Fruit fly (Drosophila melanogaster) whole organism, embryonic: Measurements from ENCODE around the gene lok.
A peak's percentile ranks its signal among the peaks of the same experiment; 100 is the strongest.

ENCODE experiments used
- ATbp ChIP-seq: fragments of 200-800 bp; sonication (Bioruptor generic); optimal IDR thresholded peaks from 2 replicates; lab custom pipeline; 2017; ENCODE audit warnings: missing biosample characterization, mild to moderate bottlenecking, missing genetic modification characterization, missing genetic modification reagents
- Bdp1 ChIP-seq: fragments of 200-800 bp; sonication (Bioruptor generic); optimal IDR thresholded peaks from 3 replicates; lab custom pipeline; 2016; ENCODE audit warnings: missing biosample characterization, missing genetic modification characterization
- CG12104 ChIP-seq: fragments of 200-800 bp; sonication (Bioruptor generic); optimal IDR thresholded peaks from 3 replicates; lab custom pipeline; 2016; ENCODE audit warnings: missing biosample characterization, missing genetic modification characterization
- CG1529 ChIP-seq: fragments of 200-800 bp; sonication (Bioruptor generic); optimal IDR thresholded peaks from 3 replicates; lab custom pipeline; 2018; ENCODE audit warnings: missing biosample characterization, missing genetic modification characterization
- CG15601 ChIP-seq: fragments of 200-800 bp; sonication (Bioruptor generic); optimal IDR thresholded peaks from 3 replicates; lab custom pipeline; 2019; ENCODE audit warnings: missing biosample characterization, mild to moderate bottlenecking, missing genetic modification characterization, moderate library complexity
- CG1647 ChIP-seq: fragments of 200-800 bp; sonication (Bioruptor generic); optimal IDR thresholded peaks from 3 replicates; lab custom pipeline; 2016; ENCODE audit warnings: missing biosample characterization, missing genetic modification characterization
- CG16815 ChIP-seq: fragments of 200-800 bp; sonication (Bioruptor generic); optimal IDR thresholded peaks from 3 replicates; lab custom pipeline; 2017; ENCODE audit warnings: missing biosample characterization, mild to moderate bottlenecking, missing genetic modification characterization
- CG17385 ChIP-seq: fragments of 200-800 bp; sonication (Bioruptor generic); optimal IDR thresholded peaks from 3 replicates; lab custom pipeline; 2018; ENCODE audit warnings: missing biosample characterization, mild to moderate bottlenecking, missing genetic modification characterization
- CG17612 ChIP-seq: fragments of 200-800 bp; sonication (Bioruptor generic); IDR thresholded peaks from 2 replicates; pipeline ENCODE4 v1.3.6; 2022; ENCODE audit warnings: missing biosample characterization, missing genetic modification characterization
- CG18599 ChIP-seq: fragments of 200-800 bp; sonication (Bioruptor generic); optimal IDR thresholded peaks from 3 replicates; lab custom pipeline; 2017; ENCODE audit warnings: missing biosample characterization, missing genetic modification characterization, mild to moderate bottlenecking, moderate library complexity, missing genetic modification reagents
- CG2889 ChIP-seq: fragments of 200-800 bp; sonication (Bioruptor generic); IDR thresholded peaks from 3 replicates; pipeline ENCODE4 v1.3.6; 2022; ENCODE audit warnings: missing biosample characterization, missing genetic modification characterization
- CG31441 ChIP-seq: fragments of 200-800 bp; sonication (Bioruptor generic); IDR thresholded peaks from 2 replicates; pipeline ENCODE4 v1.3.6; 2022; ENCODE audit warnings: missing biosample characterization, missing genetic modification characterization
- CG34422 ChIP-seq: fragments of 200-800 bp; sonication (Bioruptor generic); IDR thresholded peaks from 3 replicates; pipeline ENCODE4 v1.3.6; 2022; ENCODE audit warnings: missing biosample characterization, missing genetic modification characterization
- CG7839 ChIP-seq: fragments of 200-800 bp; sonication (Bioruptor generic); optimal IDR thresholded peaks from 3 replicates; lab custom pipeline; 2018; ENCODE audit warnings: missing biosample characterization, mild to moderate bottlenecking, missing genetic modification characterization, moderate library complexity
- CG7928 ChIP-seq: fragments of 200-800 bp; sonication (Bioruptor generic); optimal IDR thresholded peaks from 2 replicates; lab custom pipeline; 2017; ENCODE audit warnings: missing biosample characterization, mild to moderate bottlenecking, missing genetic modification characterization
- CG9932 ChIP-seq: fragments of 200-800 bp; sonication (Bioruptor generic); IDR thresholded peaks from 2 replicates; pipeline ENCODE4 v1.3.6; 2022; ENCODE audit warnings: missing biosample characterization, missing genetic modification characterization
- D19B ChIP-seq: fragments of 200-800 bp; sonication (Bioruptor generic); optimal IDR thresholded peaks from 2 replicates; lab custom pipeline; 2017; ENCODE audit warnings: missing biosample characterization, mild to moderate bottlenecking, missing genetic modification characterization
- Ets65A ChIP-seq: fragments of 200-800 bp; sonication (Bioruptor generic); peaks from one replicate; lab custom pipeline; 2016; ENCODE audit warnings: missing biosample characterization, missing genetic modification characterization
- HLH3B ChIP-seq: fragments of 200-800 bp; sonication (Bioruptor generic); IDR thresholded peaks from 2 replicates; pipeline ENCODE4 v1.3.6; 2022; ENCODE audit warnings: missing biosample characterization, missing genetic modification characterization
- Hr39 ChIP-seq: fragments of >200 bp; optimal IDR thresholded peaks from 2 replicates; lab custom pipeline; 2017
- Hsf ChIP-seq: fragments of 200-800 bp; sonication (Bioruptor generic); optimal IDR thresholded peaks from 3 replicates; lab custom pipeline; 2016; ENCODE audit warnings: missing biosample characterization, missing genetic modification characterization
- Lpt ChIP-seq: fragments of >200 bp; optimal IDR thresholded peaks from 2 replicates; lab custom pipeline; 2018; ENCODE audit warnings: missing biosample characterization, missing genetic modification characterization
- Max ChIP-seq: fragments of 200-800 bp; sonication (Bioruptor generic); optimal IDR thresholded peaks from 2 replicates; lab custom pipeline; 2016; ENCODE audit warnings: missing biosample characterization, mild to moderate bottlenecking, missing genetic modification characterization
- Side ChIP-seq: fragments of 200-800 bp; sonication (Bioruptor generic); optimal IDR thresholded peaks from 2 replicates; lab custom pipeline; 2016; ENCODE audit warnings: missing biosample characterization, missing genetic modification characterization
- Sry-δ ChIP-seq: fragments of 200-800 bp; sonication (Bioruptor generic); optimal IDR thresholded peaks from 2 replicates; lab custom pipeline; 2016; ENCODE audit warnings: missing biosample characterization, missing genetic modification characterization
- aop ChIP-seq: fragments of 200-800 bp; sonication (Bioruptor generic); IDR thresholded peaks from 2 replicates; pipeline ENCODE4 v1.3.6; 2022; ENCODE audit warnings: missing biosample characterization, missing genetic modification characterization
- cato ChIP-seq: fragments of 200-800 bp; sonication (Bioruptor generic); optimal IDR thresholded peaks from 2 replicates; lab custom pipeline; 2016; ENCODE audit warnings: missing biosample characterization, missing genetic modification characterization, borderline replicate concordance
- chif ChIP-seq, 2 experiments: fragments of 200-800 bp; sonication (Bioruptor generic); optimal IDR thresholded peaks; 3 replicates each; lab custom pipeline; 2016; ENCODE audit warnings: missing biosample characterization in 2 of 2, missing genetic modification characterization in 2 of 2
- chn ChIP-seq: fragments of 200-800 bp; sonication (Bioruptor generic); optimal IDR thresholded peaks from 2 replicates; lab custom pipeline; 2016; ENCODE audit warnings: missing biosample characterization, missing genetic modification characterization
- eve ChIP-seq, 2 experiments: fragments of >200 bp; optimal IDR thresholded peaks; 2 replicates each; lab custom pipeline; 2017; ENCODE audit warnings: missing biosample characterization in 2 of 2, missing genetic modification characterization in 2 of 2
- exex ChIP-seq: fragments of 200-800 bp; sonication (Bioruptor generic); optimal IDR thresholded peaks from 4 replicates; lab custom pipeline; 2018; ENCODE audit warnings: missing biosample characterization, mild to moderate bottlenecking, missing genetic modification characterization, moderate library complexity
- fd3F ChIP-seq: fragments of 200-800 bp; sonication (Bioruptor generic); optimal IDR thresholded peaks from 2 replicates; lab custom pipeline; 2018; ENCODE audit warnings: missing biosample characterization, mild to moderate bottlenecking, missing genetic modification characterization, moderate library complexity
- ftz-f1 ChIP-seq: fragments of 200-800 bp; sonication (Bioruptor generic); optimal IDR thresholded peaks from 2 replicates; lab custom pipeline; 2016; ENCODE audit warnings: missing biosample characterization, missing genetic modification characterization
- grau ChIP-seq: fragments of 200-800 bp; optimal IDR thresholded peaks from 3 replicates; lab custom pipeline; 2019; ENCODE audit warnings: missing biosample characterization, mild to moderate bottlenecking, missing genetic modification characterization, moderate library complexity
- grn ChIP-seq: fragments of 200-800 bp; sonication (Bioruptor generic); optimal IDR thresholded peaks from 3 replicates; lab custom pipeline; 2017; ENCODE audit warnings: missing biosample characterization, missing genetic modification characterization
- gsb ChIP-seq: fragments of 200-800 bp; sonication (Bioruptor generic); IDR thresholded peaks from 2 replicates; pipeline ENCODE4 v1.3.6; 2022; ENCODE audit warnings: missing biosample characterization, missing genetic modification characterization
- ind ChIP-seq: fragments of 200-800 bp; sonication (Bioruptor generic); optimal IDR thresholded peaks from 3 replicates; lab custom pipeline; 2016; ENCODE audit warnings: missing biosample characterization, missing genetic modification characterization
- insv ChIP-seq, 2 experiments: fragments of 200-800 bp; sonication (Bioruptor generic); optimal IDR thresholded peaks; 3 replicates each; lab custom pipeline; 2016 to 2018; ENCODE audit warnings: missing biosample characterization in 2 of 2, missing genetic modification characterization in 2 of 2
- inv ChIP-seq: fragments of 200-800 bp; sonication (Bioruptor generic); IDR thresholded peaks from 2 replicates; pipeline ENCODE4 v1.3.6; 2022; ENCODE audit warnings: missing biosample characterization, missing genetic modification characterization; ENCODE audit not compliant: partially characterized antibody
- lov ChIP-seq, 2 experiments: fragments of 200-800 bp in 1 of 2; fragments of >200 bp in 1 of 2; sonication (Bioruptor generic) in 1 of 2; IDR thresholded peaks in 1 of 2; optimal IDR thresholded peaks in 1 of 2; 2 replicates in 1 of 2; 3 replicates in 1 of 2; pipeline versions ENCODE4 v1.3.6 to Lab custom; 2017 to 2022; ENCODE audit warnings: missing biosample characterization in 1 of 2, missing genetic modification characterization in 1 of 2
- ranshi ChIP-seq: fragments of 200-800 bp; sonication (Bioruptor generic); IDR thresholded peaks from 2 replicates; pipeline ENCODE4 v1.3.6; 2022; ENCODE audit warnings: missing biosample characterization, missing genetic modification characterization
- row ChIP-seq: fragments of 200-800 bp; sonication (Bioruptor generic); IDR thresholded peaks from 3 replicates; pipeline ENCODE4 v1.3.6; 2022; ENCODE audit warnings: missing biosample characterization, missing genetic modification characterization
- salm ChIP-seq: fragments of 200-800 bp; sonication (Bioruptor generic); optimal IDR thresholded peaks from 2 replicates; lab custom pipeline; 2018; ENCODE audit warnings: missing biosample characterization, mild to moderate bottlenecking, missing genetic modification characterization
- sens ChIP-seq: fragments of 200-800 bp; sonication (Bioruptor generic); peaks from one replicate; lab custom pipeline; 2016; ENCODE audit warnings: missing biosample characterization, missing genetic modification characterization
- sim ChIP-seq: fragments of 200-800 bp; sonication (Bioruptor generic); IDR thresholded peaks from 2 replicates; pipeline ENCODE4 v1.3.6; 2022; ENCODE audit warnings: missing biosample characterization, missing genetic modification characterization
- slbo ChIP-seq: fragments of 200-800 bp; sonication (Bioruptor generic); IDR thresholded peaks from 2 replicates; pipeline ENCODE4 v1.3.6; 2022; ENCODE audit warnings: missing biosample characterization, missing genetic modification characterization
- slou ChIP-seq: fragments of 200-800 bp; sonication (Bioruptor generic); optimal IDR thresholded peaks from 3 replicates; lab custom pipeline; 2016; ENCODE audit warnings: missing biosample characterization, missing genetic modification characterization
- zen ChIP-seq: fragments of 200-800 bp; sonication (Bioruptor generic); optimal IDR thresholded peaks from 3 replicates; lab custom pipeline; 2018; ENCODE audit warnings: missing biosample characterization, mild to moderate bottlenecking, missing genetic modification characterization, moderate library complexity
- zen2 ChIP-seq: fragments of 200-800 bp; sonication (Bioruptor generic); IDR thresholded peaks from 3 replicates; pipeline ENCODE4 v1.3.6; 2022; ENCODE audit warnings: missing biosample characterization, missing genetic modification characterization; ENCODE audit not compliant: partially characterized antibody

The lok gene

dm6 chr2L:20025711-20026110, 35.5 kb upstream of the lok start, which contains the start of gene AANATL3:
AANATL3 (minus strand) TSS chr2L:20025811.
- TF ChIP-seq slbo (no peak), chn (GFP tag; lab: Kevin White, UChicago) (no peak), grn (no peak), ftz-f1 (GFP tag; lab: Kevin White, UChicago) (no peak), CG9932 (GFP tag; lab: Robert Waterston, UW) (no peak), CG7839 (tag; lab: Kevin White, UChicago) (no peak), CG31441 (GFP tag; lab: Robert Waterston, UW) (no peak), eve (GFP tag; optimal IDR thresholded peaks at IDR 0.05; lab: Kevin White, UChicago) (no peak), CG1529 (GFP tag; lab: Kevin White, UChicago) (no peak), salm (no peak), cato (no peak), insv (GFP tag; optimal IDR thresholded peaks at IDR 0.05; lab: Kevin White, UChicago) (no peak), CG15601 (no peak), ind (GFP tag; lab: Kevin White, UChicago) (no peak), CG18599 (no peak)

dm6 chr2L:20026351-20026849, 34.8 kb upstream of the lok start:
- TF ChIP-seq Ets65A (GFP tag; lab: Kevin White, UChicago) (peak; percentile 67), CG1647 (no peak), Hr39 (lab: Kevin White, UChicago) (no peak), Max (GFP tag; lab: Kevin White, UChicago) (no peak), Side (GFP tag; lab: Kevin White, UChicago) (no peak), sens (GFP tag; lab: Kevin White, UChicago) (peak; percentile 44), exex (peak; percentile 51), HLH3B (GFP tag; lab: Robert Waterston, UW) (no peak), grau (tag; lab: Kevin White, UChicago) (no peak), CG17385 (GFP tag; lab: Kevin White, UChicago) (no peak), CG31441 (GFP tag; lab: Robert Waterston, UW) (no peak), zen2 (GFP tag; lab: Robert Waterston, UW) (no peak), Hsf (GFP tag; lab: Kevin White, UChicago) (no peak), Lpt (GFP tag; lab: Kevin White, UChicago) (no peak), D19B (peak; percentile 86), ATbp (GFP tag; lab: Kevin White, UChicago) (no peak), aop (GFP tag; lab: Robert Waterston, UW) (no peak), CG12104 (no peak), CG16815 (GFP tag; lab: Kevin White, UChicago) (no peak), lov (optimal IDR thresholded peaks at IDR 0.05; lab: Kevin White, UChicago) (no peak), lov (GFP tag; IDR thresholded peaks at IDR 0.05; lab: Robert Waterston, UW) (no peak), ranshi (GFP tag; lab: Robert Waterston, UW) (no peak), fd3F (GFP tag; lab: Kevin White, UChicago) (no peak), slou (GFP tag; lab: Kevin White, UChicago) (no peak), sim (no peak), Bdp1 (GFP tag; lab: Kevin White, UChicago) (no peak), inv (GFP tag; lab: Robert Waterston, UW) (no peak), gsb (no peak), CG34422 (GFP tag; lab: Robert Waterston, UW) (no peak), Sry-δ (GFP tag; lab: Kevin White, UChicago) (no peak), CG9932 (GFP tag; lab: Robert Waterston, UW) (no peak), row (GFP tag; lab: Robert Waterston, UW) (peak; percentile 72), chif (GFP tag; optimal IDR thresholded peaks at IDR 0.05; lab: Kevin White, UChicago) (no peak), CG7928 (GFP tag; lab: Kevin White, UChicago) (no peak), CG17612 (GFP tag; lab: Robert Waterston, UW) (no peak), zen (no peak), CG2889 (GFP tag; lab: Robert Waterston, UW) (no peak)
